Worm (Caenorhabditis elegans) whole organism, young adult: ENCODE data around the gene cex-2.

Experiments
- sea-2 ChIP-seq: fragments of 200-800 bp; sonication (Bioruptor generic); IDR thresholded peaks from 2 replicates; pipeline ENCODE4 v1.3.6; 2022; ENCODE audit warnings: missing genetic modification characterization, missing compliant biosample characterization
- unc-62 ChIP-seq: fragments of 150-350 bp; optimal IDR thresholded peaks from 2 replicates; lab custom pipeline; 2014; ENCODE audit warnings: missing biosample characterization, missing genetic modification reagents, missing genetic modification characterization

DNA sequence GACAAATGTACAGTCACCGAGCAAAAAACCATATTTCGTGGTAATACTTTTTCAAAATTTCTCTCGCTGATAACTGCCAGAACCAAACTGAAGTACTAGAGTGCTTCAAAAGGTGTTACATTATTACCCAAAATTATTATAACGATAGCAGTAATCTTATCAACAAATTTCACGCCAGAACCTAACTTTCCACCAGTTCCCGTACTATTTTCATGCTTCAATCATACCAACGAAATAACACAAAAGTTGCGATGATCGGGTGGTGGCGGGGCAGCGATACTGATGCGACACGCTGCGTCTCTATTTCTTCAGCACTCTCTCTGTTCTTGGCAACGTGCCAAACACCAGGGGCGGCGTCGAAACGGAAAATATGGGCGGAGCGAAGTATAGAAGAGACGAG lies 26.3 kb downstream of the cex-2 start:
- no peak for TF ChIP-seq sea-2 (GFP tag; lab: Robert Waterston, UW)
- TF ChIP-seq unc-62 (GFP tag; lab: Kevin White, UChicago), result no peak
